Worm (Caenorhabditis elegans): ENCODE measurements around the gene F44D12.2.

- TF ChIP-seq B0310.2 (tag; optimal IDR thresholded peaks at IDR 0.05) = no peak
- no peak for TF ChIP-seq ceh-36 (tag; optimal IDR thresholded peaks at IDR 0.05)
- TF ChIP-seq sea-1 (GFP tag; conservative IDR thresholded peaks at IDR 0.05) = no peak
- TF ChIP-seq hmg-4 (GFP tag; optimal IDR thresholded peaks at IDR 0.05) = no peak
- TF ChIP-seq scrt-1 (GFP tag; IDR thresholded peaks at IDR 0.05) = no peak
- no peak for TF ChIP-seq ama-1 (optimal IDR thresholded peaks at IDR 0.05)
- no peak for TF ChIP-seq hmbx-1 (tag; optimal IDR thresholded peaks at IDR 0.05)
- no peak for TF ChIP-seq tra-4 (tag; optimal IDR thresholded peaks at IDR 0.05)
- TF ChIP-seq flt-1 (GFP tag; IDR thresholded peaks at IDR 0.05) = no peak
- TF ChIP-seq hnd-1 (tag; optimal IDR thresholded peaks at IDR 0.05) = no peak
- TF ChIP-seq tbx-11 (GFP tag; IDR thresholded peaks at IDR 0.05) = no peak
- no peak for TF ChIP-seq ets-7 (tag; optimal IDR thresholded peaks at IDR 0.05)
- no peak for TF ChIP-seq ceh-13 (GFP tag; optimal IDR thresholded peaks at IDR 0.05)
- no peak for TF ChIP-seq aly-1 (tag; optimal IDR thresholded peaks at IDR 0.05)
Observed at ce11 chrIV:10033053-10033452, 15.5 kb upstream of the F44D12.2 start, which contains the start of gene F44D12.6.

Measured in whole organism, early embryonic.